Fruit fly (Drosophila melanogaster): ENCODE measurements around the gene CG13992.

CG13992 gene

dm6 chr2L:5972005-5972404, 4.5 kb upstream of the CG13992 start (continued):
- TF ChIP-seq Hsf (GFP tag; optimal IDR thresholded peaks at IDR 0.05): peak; percentile 12
- TF ChIP-seq fd64A (GFP tag; optimal IDR thresholded peaks at IDR 0.05): no peak
- TF ChIP-seq CG10431 (GFP tag; optimal IDR thresholded peaks at IDR 0.05): no peak
- TF ChIP-seq ab (GFP tag; optimal IDR thresholded peaks at IDR 0.05): no peak
- peak; percentile 9 for TF ChIP-seq CG16815 (GFP tag; optimal IDR thresholded peaks at IDR 0.05)
- TF ChIP-seq Kr (GFP tag; optimal IDR thresholded peaks at IDR 0.05): no peak
- no peak for TF ChIP-seq pho (GFP tag; optimal IDR thresholded peaks at IDR 0.05)
- TF ChIP-seq CG17912 (GFP tag; optimal IDR thresholded peaks at IDR 0.05): no peak
- peak; percentile 21 for TF ChIP-seq CG13775 (GFP tag; optimal IDR thresholded peaks at IDR 0.05)
- TF ChIP-seq C15 (GFP tag; IDR thresholded peaks at IDR 0.05): no peak
- peak; percentile 54 for TF ChIP-seq dmrt99B (tag; optimal IDR thresholded peaks at IDR 0.05)
- TF ChIP-seq CG12942 (GFP tag; optimal IDR thresholded peaks at IDR 0.05): no peak
- peak; percentile 42 for TF ChIP-seq CG12391 (tag; optimal IDR thresholded peaks at IDR 0.05)
- no peak for TF ChIP-seq CG10565 (GFP tag; optimal IDR thresholded peaks at IDR 0.05)
- TF ChIP-seq sc (optimal IDR thresholded peaks at IDR 0.05): no peak
- TF ChIP-seq sc (GFP tag; optimal IDR thresholded peaks at IDR 0.05): no peak
- TF ChIP-seq CG31441 (GFP tag; IDR thresholded peaks at IDR 0.05): no peak; the same call in none of the 2 replicates
- no peak for TF ChIP-seq pb (GFP tag; optimal IDR thresholded peaks at IDR 0.05)
- 0 out of 2 replicates have a peak, but pooled peaks have one; percentile 30 for TF ChIP-seq CG14667 (GFP tag; IDR thresholded peaks at IDR 0.05)
- TF ChIP-seq CG1024 (GFP tag; IDR thresholded peaks at IDR 0.05): 0 out of 2 replicates have a peak, but pooled peaks have one; percentile 36
- TF ChIP-seq CG6813 (GFP tag; optimal IDR thresholded peaks at IDR 0.05): no peak
- TF ChIP-seq CG9215 (GFP tag; IDR thresholded peaks at IDR 0.05): peak; percentile 28; the same call in 1 of the 2 replicates
- no peak for TF ChIP-seq CG10274 (GFP tag; optimal IDR thresholded peaks at IDR 0.05)
- peak; percentile 50 for TF ChIP-seq CG10366 (GFP tag; IDR thresholded peaks at IDR 0.05)
- peak; percentile 72 for TF ChIP-seq slbo (GFP tag; IDR thresholded peaks at IDR 0.05)
- no peak for TF ChIP-seq psq (GFP tag; optimal IDR thresholded peaks at IDR 0.05)
- TF ChIP-seq GATAe (GFP tag; conservative IDR thresholded peaks at IDR 0.05): no peak; the same call in 1 of the 2 replicates
- TF ChIP-seq Six4 (GFP tag; optimal IDR thresholded peaks at IDR 0.05): no peak
- no peak for TF ChIP-seq CG7271 (tag; optimal IDR thresholded peaks at IDR 0.05)
- no peak for TF ChIP-seq Spps (tag; optimal IDR thresholded peaks at IDR 0.05)
- TF ChIP-seq BEAF-32 (GFP tag; optimal IDR thresholded peaks at IDR 0.05): no peak
- TF ChIP-seq tup (GFP tag; optimal IDR thresholded peaks at IDR 0.05): no peak
- TF ChIP-seq CG12236 (GFP tag; optimal IDR thresholded peaks at IDR 0.05): no peak
- no peak for TF ChIP-seq Hey (tag; optimal IDR thresholded peaks at IDR 0.05)
- TF ChIP-seq CrebB (tag; optimal IDR thresholded peaks at IDR 0.05): no peak
- TF ChIP-seq CG18262 (tag; optimal IDR thresholded peaks at IDR 0.05): peak; percentile 5
- no peak for TF ChIP-seq Sry-δ (GFP tag; optimal IDR thresholded peaks at IDR 0.05)
- TF ChIP-seq CG4404 (GFP tag; IDR thresholded peaks at IDR 0.05): no peak
- no peak for TF ChIP-seq CG11723 (GFP tag; optimal IDR thresholded peaks at IDR 0.05)
- no peak for TF ChIP-seq CG43689 (GFP tag; IDR thresholded peaks at IDR 0.05)
- no peak for TF ChIP-seq schlank (tag; optimal IDR thresholded peaks at IDR 0.05)
- TF ChIP-seq so (GFP tag; IDR thresholded peaks at IDR 0.05): peak; percentile 73; the same call in 2 of the 3 replicates
- no peak for TF ChIP-seq zf30C (GFP tag; optimal IDR thresholded peaks at IDR 0.05)
- TF ChIP-seq Elba2 (GFP tag; optimal IDR thresholded peaks at IDR 0.05): no peak
- no peak for TF ChIP-seq crc (GFP tag; optimal IDR thresholded peaks at IDR 0.05)
- no peak for TF ChIP-seq Dll (GFP tag; IDR thresholded peaks at IDR 0.05; ENCODE audit: partially characterized antibody)
- no peak for TF ChIP-seq CTCF (GFP tag; optimal IDR thresholded peaks at IDR 0.05)
- TF ChIP-seq cad (GFP tag; optimal IDR thresholded peaks at IDR 0.05): no peak
- no peak for TF ChIP-seq exex (tag; optimal IDR thresholded peaks at IDR 0.05)
- TF ChIP-seq seq (GFP tag; IDR thresholded peaks at IDR 0.05): peak; percentile 63
- TF ChIP-seq Hmr (GFP tag; optimal IDR thresholded peaks at IDR 0.05): no peak
- TF ChIP-seq Hand (GFP tag; optimal IDR thresholded peaks at IDR 0.05): no peak
